Fruit fly (Drosophila melanogaster): Measurements from ENCODE around the gene CG13601.

DNA sequence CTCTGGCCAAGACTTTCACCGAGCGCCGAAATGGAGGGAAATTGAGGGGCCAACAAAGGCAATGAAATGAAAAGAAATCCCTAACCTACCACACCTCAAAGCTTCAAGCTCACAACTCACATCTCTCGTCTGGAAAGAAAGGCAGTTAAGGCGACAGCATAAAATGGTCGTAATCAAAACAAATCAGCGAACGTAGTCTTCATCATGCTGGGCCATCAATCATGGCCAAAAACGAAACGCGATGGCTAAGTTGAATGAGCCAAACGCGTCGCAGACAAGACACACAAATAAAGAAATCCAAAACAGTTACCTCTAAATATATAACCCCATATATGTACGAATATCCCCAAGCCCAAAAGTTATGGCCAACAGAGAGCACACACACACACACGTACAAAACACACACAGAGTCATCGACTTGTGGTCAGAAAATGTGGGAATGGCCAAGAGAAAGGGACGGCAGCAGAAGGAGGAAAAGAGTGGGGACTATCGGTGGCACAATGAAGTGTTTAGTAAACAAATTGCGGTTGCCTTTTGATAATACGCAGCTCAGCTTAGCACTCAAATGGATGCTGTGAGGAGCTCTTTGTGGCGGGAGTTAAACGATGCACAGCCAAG is 16.3 kb downstream of the CG13601 start:
- TF ChIP-seq fd96Ca (GFP tag; IDR thresholded peaks at IDR 0.05) (no peak), gl (tag; optimal IDR thresholded peaks at IDR 0.05) (no peak), CG32121 (GFP tag; IDR thresholded peaks at IDR 0.05) (no peak), CG8301 (tag; optimal IDR thresholded peaks at IDR 0.05) (no peak), CG17806 (tag; optimal IDR thresholded peaks at IDR 0.05) (no peak), CG10348 (GFP tag; IDR thresholded peaks at IDR 0.05) (no peak), CG15710 (tag; optimal IDR thresholded peaks at IDR 0.05) (no peak)

All from whole organism, pupa.